Worm (Caenorhabditis elegans): ENCODE results near the gene mig-32.

DNA sequence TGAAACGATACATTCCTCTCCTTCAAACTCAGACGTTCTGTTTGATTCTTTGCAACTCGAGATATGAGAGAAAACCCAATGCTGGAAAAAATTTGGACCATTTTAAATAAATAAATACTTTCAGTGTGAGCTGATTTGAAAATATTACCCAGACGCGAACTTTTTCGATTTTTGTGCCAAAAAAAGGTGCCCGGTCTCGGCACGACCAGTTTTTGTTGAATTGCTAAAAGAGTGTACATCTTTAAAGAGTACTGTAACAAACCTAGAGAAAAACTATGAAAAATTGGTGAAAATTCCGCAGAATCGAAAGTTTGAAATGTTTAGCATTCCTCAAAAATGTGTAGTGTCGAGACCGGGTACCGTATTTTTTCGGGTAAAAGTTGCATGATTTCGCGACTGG lies 30.8 kb downstream of the mig-32 start, which contains the start of gene K08E4.8:
- TF ChIP-seq nfya-1 (tag; optimal IDR thresholded peaks at IDR 0.05; ENCODE audit: insufficient read depth), result no peak
- no peak for TF ChIP-seq nhr-11 (tag; optimal IDR thresholded peaks at IDR 0.05)
- no peak for TF ChIP-seq nhr-12 (tag; optimal IDR thresholded peaks at IDR 0.05)
- TF ChIP-seq aly-2 (tag; optimal IDR thresholded peaks at IDR 0.05), result no peak
- no peak for TF ChIP-seq skn-1 (tag; optimal IDR thresholded peaks at IDR 0.05)
- no peak for TF ChIP-seq ztf-11 (tag; optimal IDR thresholded peaks at IDR 0.05)
- TF ChIP-seq snpc-4 (tag; optimal IDR thresholded peaks at IDR 0.05), result no peak
- no peak for TF ChIP-seq jun-1 (tag; optimal IDR thresholded peaks at IDR 0.05)
- TF ChIP-seq fos-1 (tag; optimal IDR thresholded peaks at IDR 0.05), result no peak
